Fruit fly (Drosophila melanogaster) whole organism, prepupa: Measurements from ENCODE around the gene MME1.

Source experiments
- Blimp-1 ChIP-seq: fragments of 200-800 bp; sonication (Bioruptor generic); optimal IDR thresholded peaks from 3 replicates; lab custom pipeline; 2017; ENCODE audit warnings: missing biosample characterization, missing genetic modification characterization, mild to moderate bottlenecking, moderate library complexity, missing genetic modification reagents
- CG10631 ChIP-seq: fragments of 200-800 bp; sonication (Bioruptor generic); optimal IDR thresholded peaks from 2 replicates; lab custom pipeline; 2016; ENCODE audit warnings: missing biosample characterization, missing genetic modification characterization
- CG11902 ChIP-seq: fragments of 200-800 bp; sonication (Bioruptor generic); optimal IDR thresholded peaks from 3 replicates; lab custom pipeline; 2016; ENCODE audit warnings: missing biosample characterization, missing genetic modification characterization
- CG4318 ChIP-seq: fragments of 200-800 bp; sonication (Bioruptor generic); optimal IDR thresholded peaks from 3 replicates; lab custom pipeline; 2017; ENCODE audit warnings: missing biosample characterization, mild to moderate bottlenecking, missing genetic modification characterization
- CG6854 ChIP-seq: fragments of 200-800 bp; sonication (Bioruptor generic); optimal IDR thresholded peaks from 2 replicates; lab custom pipeline; 2017; ENCODE audit warnings: missing biosample characterization, mild to moderate bottlenecking, missing genetic modification characterization
- Gug ChIP-seq: fragments of 200-800 bp; sonication (Bioruptor generic); IDR thresholded peaks from 2 replicates; pipeline ENCODE4 v1.3.6; 2022; ENCODE audit warnings: missing biosample characterization, missing genetic modification characterization
- Hr39 ChIP-seq: fragments of 200-800 bp; sonication (Bioruptor generic); optimal IDR thresholded peaks from 2 replicates; lab custom pipeline; 2016; ENCODE audit warnings: missing biosample characterization, missing genetic modification characterization
- Hr4 ChIP-seq: fragments of 200-800 bp; sonication (Bioruptor generic); optimal IDR thresholded peaks from 3 replicates; lab custom pipeline; 2016; ENCODE audit warnings: missing biosample characterization, missing genetic modification characterization
- Smox ChIP-seq: fragments of 200-800 bp; sonication (Bioruptor generic); optimal IDR thresholded peaks from 3 replicates; lab custom pipeline; 2016; ENCODE audit warnings: missing biosample characterization, missing genetic modification characterization
- dac ChIP-seq: fragments of 200-800 bp; sonication (Bioruptor generic); optimal IDR thresholded peaks from 2 replicates; lab custom pipeline; 2017; ENCODE audit warnings: missing biosample characterization, mild to moderate bottlenecking, missing genetic modification characterization

DNA sequence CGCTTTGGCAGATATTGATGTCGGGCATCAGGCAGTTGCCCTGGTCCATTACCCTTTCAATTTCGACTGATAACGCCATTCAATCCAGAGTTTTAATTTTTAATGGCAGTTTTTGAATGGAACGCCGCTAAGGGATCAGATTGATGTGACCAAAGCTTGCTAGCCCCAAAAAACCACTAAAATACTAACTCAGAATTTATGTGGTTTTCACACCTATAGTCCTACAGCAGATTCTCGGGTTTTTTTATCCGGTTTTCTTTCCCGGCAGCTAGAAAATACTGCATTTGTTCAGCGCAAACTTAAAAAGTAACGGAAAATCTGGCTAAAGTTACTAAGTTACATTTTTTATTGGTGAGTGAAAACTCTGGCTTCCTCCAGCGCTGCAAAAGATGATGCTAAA lies 38.4 kb downstream of the MME1 start, which contains the start of gene Nuf2:
- TF ChIP-seq dac (GFP tag; lab: Kevin White, UChicago) (no peak), CG6854 (GFP tag; lab: Kevin White, UChicago) (no peak), CG10631 (GFP tag; lab: Kevin White, UChicago) (no peak), Gug (GFP tag; lab: Robert Waterston, UW) (no peak), Hr4 (no peak), Smox (GFP tag; lab: Kevin White, UChicago) (no peak), CG11902 (GFP tag; lab: Kevin White, UChicago) (no peak), Hr39 (GFP tag; lab: Kevin White, UChicago) (no peak), Blimp-1 (GFP tag; lab: Kevin White, UChicago) (no peak), CG4318 (no peak)
